Worm (Caenorhabditis elegans): Measurements from ENCODE around the gene acp-3.

acp-3 gene

DNA sequence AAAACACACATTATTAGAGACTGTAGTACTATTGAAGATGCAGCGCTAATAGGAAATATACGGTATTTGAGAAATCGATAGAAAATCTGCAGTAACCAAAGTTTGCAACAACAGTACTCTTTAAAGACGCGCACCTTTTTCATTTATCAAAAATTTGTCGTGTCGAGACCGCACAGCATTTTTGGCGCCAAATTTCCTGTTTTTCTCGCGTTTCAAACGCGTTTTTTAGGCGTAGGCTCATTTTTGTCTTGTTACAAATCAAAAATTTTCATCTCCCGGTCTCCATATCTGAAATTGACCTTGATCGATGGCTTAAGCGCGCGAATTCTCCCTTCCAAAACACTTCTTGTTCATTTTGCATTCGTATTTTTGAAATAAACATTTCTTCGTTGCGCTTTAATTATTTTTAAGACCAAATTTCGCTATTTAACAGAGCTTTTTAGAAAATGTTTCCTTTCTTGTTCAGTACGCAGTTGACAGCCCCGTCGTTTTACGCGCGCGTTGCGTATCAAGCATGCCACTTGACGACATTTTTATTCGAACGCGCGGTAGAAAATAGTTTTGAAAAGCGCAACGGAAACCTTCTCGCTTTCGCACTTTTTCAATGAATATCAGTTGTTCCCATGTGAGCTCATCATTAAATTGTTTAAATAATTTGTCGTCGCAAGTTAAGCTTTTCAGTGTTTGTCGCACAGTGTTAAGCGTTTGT is 19.9 kb upstream of the acp-3 start:
- TF ChIP-seq unc-62 (GFP tag; optimal IDR thresholded peaks at IDR 0.05), result no peak

ce11 chrII:8456094-8456493 is 19.2 kb upstream of the acp-3 start, which contains the start of gene F22B5.6:
F22B5.6 (minus strand) TSS chrII:8456194.
- TF ChIP-seq unc-62 (GFP tag; optimal IDR thresholded peaks at IDR 0.05), result no peak

DNA sequence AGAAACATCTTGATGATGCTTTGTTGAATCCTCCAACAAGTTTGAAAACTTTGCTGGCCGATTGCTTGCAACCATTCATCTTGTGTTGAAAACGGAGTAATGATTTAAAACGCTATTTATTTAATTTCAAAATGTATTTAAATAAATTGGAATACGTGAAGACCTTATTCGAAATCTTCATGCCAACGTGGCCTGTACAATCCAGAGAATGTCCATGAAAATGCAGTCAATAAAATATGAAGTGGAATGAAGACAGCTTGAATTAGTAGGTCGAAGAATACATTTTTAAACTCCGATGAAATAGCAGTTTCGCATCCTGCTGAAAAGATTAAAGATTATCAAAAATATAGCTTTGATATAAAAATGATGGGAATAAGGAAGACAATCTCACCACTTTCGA is 17.6 kb upstream of the acp-3 start, which contains the start of gene F22B5.5:
Gene F22B5.5, minus strand, starts transcription at position 101 of the 400 bp plus-strand sequence.
- no peak for TF ChIP-seq unc-62 (GFP tag; optimal IDR thresholded peaks at IDR 0.05)

- no peak for TF ChIP-seq unc-62 (GFP tag; optimal IDR thresholded peaks at IDR 0.05)
These were observed 14.5 kb upstream of the acp-3 start for ce11 chrII:8451425-8451824.

DNA sequence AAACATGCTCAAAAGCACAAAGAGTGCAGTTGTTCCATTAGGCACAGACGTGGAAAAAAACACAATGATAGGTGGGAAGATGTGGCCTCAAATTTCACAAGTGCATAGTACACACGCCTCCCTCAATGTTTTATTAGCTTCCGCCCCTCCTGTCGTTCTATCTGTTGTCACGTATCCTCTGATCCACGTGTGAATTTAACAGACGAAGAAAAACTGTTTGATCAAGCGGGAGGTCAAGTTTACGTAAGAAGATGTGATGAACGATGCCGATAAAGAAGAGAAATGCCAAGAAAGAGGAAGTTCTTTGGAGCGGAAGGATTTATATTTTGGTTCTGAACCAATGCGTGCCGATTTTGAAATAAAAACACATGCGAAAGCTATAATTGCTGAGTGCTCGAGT is 13.8 kb upstream of the acp-3 start:
- TF ChIP-seq unc-62 (GFP tag; optimal IDR thresholded peaks at IDR 0.05), result no peak

- TF ChIP-seq unc-62 (GFP tag; optimal IDR thresholded peaks at IDR 0.05), result no peak
These were observed 12.8 kb upstream of the acp-3 start, which contains the start of gene F22B5.4 for ce11 chrII:8449660-8450118. F22B5.4 (plus strand) TSS chrII:8449710.

- TF ChIP-seq unc-62 (GFP tag; optimal IDR thresholded peaks at IDR 0.05), result no peak
These were observed 9.8 kb upstream of the acp-3 start, which contains the start of gene cut-3 for ce11 chrII:8446731-8447130. cut-3 (minus strand) TSS chrII:8446831.

ce11 chrII:8444007-8444406 is 7.1 kb upstream of the acp-3 start, which contains the start of gene evl-20:
evl-20 (plus strand) TSS chrII:8444307.
- no peak for TF ChIP-seq unc-62 (GFP tag; optimal IDR thresholded peaks at IDR 0.05)

ce11 chrII:8442717-8443223 is 5.8 kb upstream of the acp-3 start, which contains the start of gene eif-3.G:
eif-3.G (plus strand) TSS chrII:8442767.
- TF ChIP-seq unc-62 (GFP tag; optimal IDR thresholded peaks at IDR 0.05), result no peak

DNA sequence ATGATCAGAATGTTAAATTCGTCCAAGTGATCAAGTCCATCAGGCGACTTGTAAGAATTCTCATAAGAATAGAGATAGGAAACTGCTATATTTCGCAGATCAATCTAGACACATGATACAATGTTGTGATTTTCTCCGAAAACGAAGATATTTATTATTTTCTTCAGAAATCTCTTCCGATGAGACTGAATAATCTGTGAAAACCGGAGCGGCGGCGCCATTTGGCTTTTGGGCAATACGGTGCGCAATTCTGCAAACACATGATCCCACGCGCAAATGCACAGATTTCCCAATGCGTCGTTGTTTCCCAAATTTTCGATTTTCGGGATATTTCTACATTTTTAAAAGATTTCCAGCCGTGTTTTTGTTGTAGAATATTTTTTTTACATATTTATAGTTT is 5.2 kb upstream of the acp-3 start:
- TF ChIP-seq unc-62 (GFP tag; optimal IDR thresholded peaks at IDR 0.05), result no peak

DNA sequence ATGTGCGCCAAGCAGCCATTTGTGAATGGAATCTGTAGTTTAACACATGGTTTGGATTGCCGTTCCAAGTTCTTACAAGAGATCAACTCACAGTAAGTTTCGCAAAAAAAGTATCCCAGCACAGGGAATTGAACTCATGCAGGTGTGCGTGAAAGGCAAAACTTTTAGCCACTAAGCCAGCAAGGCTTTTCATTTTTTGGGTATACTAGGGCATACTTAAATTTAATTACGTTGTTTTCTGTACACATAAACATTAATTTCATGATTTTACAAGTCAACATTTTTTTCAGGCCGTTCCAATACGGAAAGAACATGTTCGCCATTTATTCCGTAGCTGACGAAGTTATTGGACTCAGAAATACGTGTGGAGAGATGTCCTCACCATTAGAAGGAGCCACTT is 4.6 kb upstream of the acp-3 start:
- TF ChIP-seq unc-62 (GFP tag; optimal IDR thresholded peaks at IDR 0.05), result no peak

DNA sequence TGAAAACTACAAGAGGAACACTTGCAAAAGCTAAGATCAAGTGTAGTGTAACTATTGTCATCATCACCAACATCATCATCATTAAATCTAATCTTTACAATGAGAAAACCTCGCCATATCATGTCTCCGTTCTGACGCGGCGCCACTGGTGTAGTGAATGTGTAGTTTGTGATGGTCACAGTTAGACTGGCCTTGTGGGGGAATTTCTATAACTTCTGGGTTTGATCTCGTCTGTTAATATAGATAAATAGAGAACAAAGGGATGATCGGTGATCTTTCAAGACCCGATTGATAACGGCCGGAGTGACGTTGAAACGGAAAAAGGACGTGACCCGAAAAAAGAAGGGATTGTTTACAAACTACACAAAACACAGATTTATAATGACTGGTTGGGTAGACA is 3.9 kb upstream of the acp-3 start:
- TF ChIP-seq unc-62 (GFP tag; optimal IDR thresholded peaks at IDR 0.05), result no peak

ce11 chrII:8440097-8440496 is 3.2 kb upstream of the acp-3 start:
- no peak for TF ChIP-seq unc-62 (GFP tag; optimal IDR thresholded peaks at IDR 0.05)

ce11 chrII:8438791-8439287 is 1.9 kb upstream of the acp-3 start, which contains the start of gene lips-10:
lips-10 (plus strand) TSS chrII:8439168.
- no peak for TF ChIP-seq unc-62 (GFP tag; optimal IDR thresholded peaks at IDR 0.05)

DNA sequence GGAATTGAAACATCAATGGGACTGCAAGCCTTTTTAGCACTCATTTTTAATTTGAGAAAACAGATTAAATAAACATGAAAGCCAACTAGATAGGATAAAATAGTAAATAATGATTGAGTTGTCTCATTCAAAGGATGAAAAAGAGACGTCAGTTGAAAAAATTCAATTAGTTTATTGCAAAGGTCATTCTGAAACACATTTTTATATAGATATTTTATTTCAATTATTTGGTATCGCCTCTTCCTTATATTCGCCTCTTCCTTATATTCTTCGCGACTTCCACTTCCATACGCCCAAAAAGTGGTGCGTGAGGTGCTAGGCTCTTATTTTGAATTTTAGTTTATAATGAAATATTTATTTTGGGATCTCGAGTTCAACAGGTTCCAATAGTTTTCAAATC is 1.9 kb downstream of the acp-3 start, which contains the start of gene acp-4:
Gene acp-4, minus strand, starts transcription at position 101 of the 400 bp plus-strand sequence.
- TF ChIP-seq unc-62 (GFP tag; optimal IDR thresholded peaks at IDR 0.05), result no peak

DNA sequence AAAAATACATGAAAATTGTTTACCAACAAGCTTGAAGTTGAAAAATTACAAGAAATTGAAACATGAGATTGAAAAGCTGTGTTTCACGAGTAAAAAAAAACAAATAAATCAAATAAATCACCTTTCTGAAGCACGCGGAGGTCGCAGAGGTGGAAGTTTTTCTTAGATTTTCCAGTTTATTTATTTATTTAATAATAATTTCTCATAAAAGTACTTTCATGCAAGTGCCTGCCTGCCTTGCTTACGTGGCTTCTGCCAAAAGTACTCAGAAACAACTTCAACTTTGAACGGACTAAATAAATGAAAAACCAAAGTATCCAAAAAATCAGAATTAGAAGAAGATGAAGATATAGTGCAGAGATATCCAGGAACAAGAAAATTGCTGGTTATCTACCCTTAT is 5.0 kb downstream of the acp-3 start, which contains the start of gene acp-2:
Gene acp-2, minus strand, starts transcription at position 101 of the 400 bp plus-strand sequence.
- TF ChIP-seq unc-62 (GFP tag; optimal IDR thresholded peaks at IDR 0.05), result no peak
